Worm (Caenorhabditis elegans): ENCODE measurements around the gene mtrr-1.
A peak's percentile ranks its signal among the peaks of the same experiment; 100 is the strongest.

Gene mtrr-1

DNA sequence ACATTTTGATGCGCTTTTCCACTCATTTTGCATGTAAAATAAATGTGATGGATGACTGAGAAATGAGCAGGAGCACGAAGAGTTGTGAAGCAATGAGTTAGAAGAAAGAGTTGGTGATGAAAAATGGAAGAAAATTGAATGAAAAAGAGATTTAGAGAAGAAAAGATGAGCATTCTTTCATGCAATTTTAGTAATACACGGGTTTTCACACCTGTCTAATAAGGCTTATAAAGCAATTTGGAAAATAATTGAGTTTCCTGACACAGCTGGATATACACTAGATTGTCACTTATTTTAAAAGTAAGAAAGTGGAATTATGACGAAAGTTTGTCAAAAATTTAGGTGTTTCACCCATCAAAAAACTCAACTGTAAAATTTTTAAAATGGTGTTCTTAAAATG, 25.0 kb downstream of the mtrr-1 start:
- TF ChIP-seq lin-39 (tag; optimal IDR thresholded peaks at IDR 0.05), result no peak
- peak; percentile 31 for TF ChIP-seq unc-55 (GFP tag; optimal IDR thresholded peaks at IDR 0.05)
- no peak for TF ChIP-seq lin-11 (tag; optimal IDR thresholded peaks at IDR 0.05)

DNA sequence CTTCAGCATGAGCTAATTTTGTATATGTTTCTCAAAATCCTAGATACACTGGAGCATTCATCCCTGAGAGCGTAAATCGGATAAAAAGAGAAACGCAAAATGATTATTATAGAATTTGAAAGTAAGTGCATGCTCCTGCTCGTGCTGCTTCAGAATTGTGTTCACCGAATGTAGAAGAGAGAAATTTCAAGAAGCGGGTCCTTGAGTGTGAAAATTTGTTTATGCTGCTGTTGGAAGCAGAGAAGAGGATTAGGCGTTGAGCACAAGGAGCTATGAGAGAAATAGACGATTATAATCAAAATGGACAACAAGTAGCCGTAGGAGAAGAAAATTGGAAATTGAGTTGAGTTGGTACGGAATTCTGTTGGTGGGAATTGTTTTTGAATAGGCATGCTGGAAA, 25.9 kb downstream of the mtrr-1 start:
- TF ChIP-seq unc-39 (tag; optimal IDR thresholded peaks at IDR 0.05) (no peak), zag-1 (tag; optimal IDR thresholded peaks at IDR 0.05) (no peak), nhr-10 (tag; optimal IDR thresholded peaks at IDR 0.05) (no peak), unc-55 (GFP tag; optimal IDR thresholded peaks at IDR 0.05) (peak; percentile 22)

DNA sequence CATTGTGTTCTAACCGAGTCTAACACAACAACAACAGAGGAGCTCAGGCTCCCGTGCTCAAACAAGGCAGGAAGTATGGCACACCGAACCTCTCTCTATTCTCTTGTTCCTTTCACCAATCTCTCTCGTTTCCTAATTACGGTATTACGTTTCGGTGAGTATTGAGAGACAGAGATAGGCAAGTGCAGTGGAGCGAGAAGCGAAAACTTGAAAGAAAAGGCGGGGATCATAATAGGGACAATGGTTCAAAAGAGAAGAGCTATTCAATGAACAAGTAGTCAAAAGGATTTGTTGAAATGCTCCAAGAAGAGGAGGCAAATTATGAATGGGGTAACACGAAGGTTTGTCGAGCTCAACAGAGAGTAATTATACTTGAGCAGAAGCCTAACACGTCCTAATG, 27.6 kb downstream of the mtrr-1 start:
- TF ChIP-seq ceh-16 (tag; optimal IDR thresholded peaks at IDR 0.05), result no peak
- no peak for TF ChIP-seq nhr-21 (tag; optimal IDR thresholded peaks at IDR 0.05)
- TF ChIP-seq elt-1 (tag; optimal IDR thresholded peaks at IDR 0.05), result no peak
- TF ChIP-seq zag-1 (tag; optimal IDR thresholded peaks at IDR 0.05), result no peak
- TF ChIP-seq lin-39 (tag; optimal IDR thresholded peaks at IDR 0.05), result no peak
- TF ChIP-seq nhr-12 (tag; optimal IDR thresholded peaks at IDR 0.05), result no peak
- no peak for TF ChIP-seq mab-5 (tag; optimal IDR thresholded peaks at IDR 0.05)
- TF ChIP-seq aly-2 (tag; optimal IDR thresholded peaks at IDR 0.05), result no peak

DNA sequence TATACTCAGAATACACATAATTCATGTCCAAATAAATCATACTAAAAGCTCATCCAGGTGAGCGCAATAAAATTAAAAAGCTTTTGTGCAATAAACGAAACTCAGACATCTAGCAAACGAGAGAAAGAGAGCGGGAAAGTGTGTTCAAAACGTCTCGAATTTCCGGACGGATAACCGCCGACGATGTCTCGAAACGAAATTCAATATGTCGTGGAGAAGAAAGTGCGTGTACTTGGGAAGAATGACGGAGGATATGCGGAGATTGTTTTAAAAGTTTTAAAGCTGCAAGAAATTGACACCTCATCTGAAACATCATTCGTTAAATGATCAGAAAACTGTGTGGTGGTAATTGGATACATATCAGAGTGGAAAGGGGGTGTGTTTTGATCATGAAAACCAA, 29.0 kb downstream of the mtrr-1 start:
- TF ChIP-seq elt-3 (tag; optimal IDR thresholded peaks at IDR 0.05) (no peak), nhr-129 (tag; optimal IDR thresholded peaks at IDR 0.05) (peak; percentile 6), F13H6.1 (tag; optimal IDR thresholded peaks at IDR 0.05) (peak; percentile 46), aly-2 (tag; optimal IDR thresholded peaks at IDR 0.05) (no peak)

DNA sequence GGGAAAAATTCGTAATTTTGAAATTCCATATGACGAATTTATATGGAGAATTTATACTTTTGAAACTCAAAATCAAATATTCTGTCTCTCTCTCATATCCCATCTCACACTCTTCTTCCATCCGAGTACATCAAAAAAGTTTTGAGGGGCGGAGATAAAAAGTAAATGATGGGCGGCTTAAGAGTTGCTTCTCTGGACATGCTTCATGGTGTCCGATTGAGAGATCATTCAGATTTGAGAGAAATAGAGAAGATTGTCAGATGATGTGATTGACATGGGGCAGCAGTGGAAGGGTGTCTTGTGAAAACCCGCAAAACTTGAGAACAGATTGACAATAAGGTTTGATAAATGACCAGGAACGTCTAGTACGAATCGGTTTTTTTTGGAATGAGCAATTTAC, 29.9 kb downstream of the mtrr-1 start:
- TF ChIP-seq nhr-129 (tag; optimal IDR thresholded peaks at IDR 0.05) (peak; percentile 33), ceh-16 (tag; optimal IDR thresholded peaks at IDR 0.05) (no peak), ztf-1 (GFP tag; conservative IDR thresholded peaks at IDR 0.05) (no peak), nhr-25 (tag; optimal IDR thresholded peaks at IDR 0.05) (no peak), blmp-1 (tag; optimal IDR thresholded peaks at IDR 0.05; ENCODE audit: insufficient read depth) (no peak), unc-39 (tag; optimal IDR thresholded peaks at IDR 0.05) (no peak), lsy-2 (tag; optimal IDR thresholded peaks at IDR 0.05) (no peak), lin-13 (GFP tag; optimal IDR thresholded peaks at IDR 0.05) (no peak), nhr-77 (tag; optimal IDR thresholded peaks at IDR 0.05) (no peak), ZK546.5 (tag; optimal IDR thresholded peaks at IDR 0.05) (no peak), C34F6.9 (tag; optimal IDR thresholded peaks at IDR 0.05) (peak; percentile 37)

DNA sequence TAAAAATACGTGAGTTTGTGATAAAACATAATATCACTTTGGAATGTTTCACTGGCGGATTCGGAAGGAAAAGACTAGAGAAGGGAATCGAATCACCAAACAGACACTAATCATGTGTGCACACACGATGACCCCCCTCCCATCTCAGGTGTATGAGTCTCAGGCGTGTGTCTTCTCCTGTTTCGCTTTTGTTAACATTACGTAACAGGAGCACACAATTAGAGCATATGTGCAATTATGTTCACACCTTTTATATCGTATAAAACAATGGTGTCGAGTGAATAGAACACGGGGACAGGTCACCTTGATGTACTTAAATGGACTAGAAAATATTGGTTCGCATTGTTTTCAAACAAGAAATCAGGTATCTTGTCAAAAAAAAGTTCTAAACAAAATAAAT, 31.0 kb downstream of the mtrr-1 start:
- TF ChIP-seq nhr-129 (tag; optimal IDR thresholded peaks at IDR 0.05) (peak; percentile 2), elt-3 (tag; optimal IDR thresholded peaks at IDR 0.05) (no peak)

DNA sequence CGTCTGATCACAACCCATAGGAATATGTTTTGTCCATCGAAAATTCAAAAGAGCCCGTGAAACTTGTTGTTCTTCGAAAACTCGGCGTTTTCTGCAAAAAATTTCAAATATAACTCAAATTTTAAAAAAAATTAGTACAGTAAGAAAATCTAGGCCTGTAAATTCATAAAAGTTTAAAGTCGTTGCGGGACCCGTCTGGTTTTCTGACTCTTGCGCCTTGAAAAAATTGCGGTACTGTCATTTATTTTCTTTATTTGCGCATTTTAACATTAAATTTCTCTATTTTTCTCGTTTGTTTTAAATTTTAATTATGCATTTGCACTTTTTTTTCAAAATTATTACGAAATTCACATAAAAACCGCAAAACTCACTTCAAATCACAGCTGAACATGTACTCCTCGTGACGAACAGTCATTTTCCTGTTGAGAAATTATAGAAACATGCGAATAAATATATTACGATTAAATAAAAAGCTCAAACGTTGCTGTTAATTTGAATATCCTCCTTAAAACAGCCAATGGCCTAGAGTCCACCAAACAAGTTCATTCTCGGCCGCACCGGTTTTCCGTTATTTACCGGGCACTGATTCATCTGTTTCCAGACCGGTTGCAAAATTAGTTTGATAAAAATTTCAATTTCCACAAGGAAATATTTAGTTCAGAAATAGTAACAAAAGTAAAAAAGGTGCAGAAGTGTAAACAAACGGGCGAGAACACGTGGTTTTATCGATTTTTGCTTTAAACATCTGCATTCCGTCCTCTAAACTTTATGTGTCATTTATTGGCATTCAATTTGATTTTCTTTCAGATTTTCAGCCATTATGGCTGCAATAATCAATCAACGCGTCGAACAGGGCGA, 33.5 kb downstream of the mtrr-1 start, which contains the start of the genes csa-1 and wdfy-2:
csa-1 (minus strand) TSS at position 669 of the 858 bp plus-strand sequence.
wdfy-2 (plus strand) TSS at position 808 of the 858 bp plus-strand sequence.
- TF ChIP-seq F13H6.1 (tag; optimal IDR thresholded peaks at IDR 0.05) (no peak), unc-62 (GFP tag; optimal IDR thresholded peaks at IDR 0.05) (no peak), C34F6.9 (tag; optimal IDR thresholded peaks at IDR 0.05) (peak; percentile 41), fos-1 (tag; optimal IDR thresholded peaks at IDR 0.05) (peak; percentile 47), ztf-1 (GFP tag; conservative IDR thresholded peaks at IDR 0.05) (no peak), mab-5 (tag; optimal IDR thresholded peaks at IDR 0.05) (no peak), mdl-1 (tag; optimal IDR thresholded peaks at IDR 0.05) (no peak), lin-11 (tag; optimal IDR thresholded peaks at IDR 0.05) (no peak), ztf-4 (tag; optimal IDR thresholded peaks at IDR 0.05) (no peak), lin-39 (tag; optimal IDR thresholded peaks at IDR 0.05) (no peak), unc-55 (GFP tag; optimal IDR thresholded peaks at IDR 0.05) (peak; percentile 20), peb-1 (tag; optimal IDR thresholded peaks at IDR 0.05) (no peak), sma-3 (GFP tag; optimal IDR thresholded peaks at IDR 0.05) (no peak), nhr-6 (tag; optimal IDR thresholded peaks at IDR 0.05) (no peak), nhr-21 (tag; optimal IDR thresholded peaks at IDR 0.05) (no peak), ama-1 (optimal IDR thresholded peaks at IDR 0.05) (no peak), egl-27 (tag; optimal IDR thresholded peaks at IDR 0.05) (no peak), mbf-1 (tag; optimal IDR thresholded peaks at IDR 0.05) (no peak), dmd-4 (tag; optimal IDR thresholded peaks at IDR 0.05) (no peak), ceh-82 (tag; optimal IDR thresholded peaks at IDR 0.05) (no peak), sem-4 (tag; optimal IDR thresholded peaks at IDR 0.05) (no peak), lin-13 (GFP tag; optimal IDR thresholded peaks at IDR 0.05) (no peak), gmeb-1 (tag; optimal IDR thresholded peaks at IDR 0.05) (peak; percentile 27), nhr-129 (tag; optimal IDR thresholded peaks at IDR 0.05) (no peak), skn-1 (tag; optimal IDR thresholded peaks at IDR 0.05) (no peak)

All from whole organism, L2 larva.